Fruit fly (Drosophila melanogaster) whole organism, prepupa: Measurements from ENCODE around the gene SCCRO.

Source experiments
- Blimp-1 ChIP-seq: fragments of 200-800 bp; sonication (Bioruptor generic); optimal IDR thresholded peaks from 3 replicates; lab custom pipeline; 2017; ENCODE audit warnings: missing biosample characterization, missing genetic modification characterization, mild to moderate bottlenecking, moderate library complexity, missing genetic modification reagents
- CG10669 ChIP-seq: fragments of 200-800 bp; sonication (Bioruptor generic); optimal IDR thresholded peaks from 3 replicates; lab custom pipeline; 2018; ENCODE audit warnings: missing biosample characterization, mild to moderate bottlenecking, missing genetic modification characterization, moderate library complexity
- CG11762 ChIP-seq: fragments of 200-800 bp; sonication (Bioruptor generic); optimal IDR thresholded peaks from 3 replicates; lab custom pipeline; 2016; ENCODE audit warnings: missing biosample characterization, missing genetic modification characterization; ENCODE audit not compliant: insufficient read depth
- CG15336 ChIP-seq: fragments of 200-800 bp; sonication (Bioruptor generic); IDR thresholded peaks from 2 replicates; pipeline ENCODE4 v1.3.6; 2022; ENCODE audit warnings: missing biosample characterization, missing genetic modification characterization
- CG16779 ChIP-seq: fragments of 200-800 bp; sonication (Bioruptor generic); optimal IDR thresholded peaks from 3 replicates; lab custom pipeline; 2017; ENCODE audit warnings: missing biosample characterization, mild to moderate bottlenecking, missing genetic modification characterization
- CG3032 ChIP-seq: fragments of 200-800 bp; optimal IDR thresholded peaks from 2 replicates; lab custom pipeline; 2019; ENCODE audit warnings: missing biosample characterization, mild to moderate bottlenecking, missing genetic modification characterization, moderate library complexity
- CG32006 ChIP-seq: fragments of 200-800 bp; sonication (Bioruptor generic); optimal IDR thresholded peaks from 3 replicates; lab custom pipeline; 2017; ENCODE audit warnings: missing biosample characterization, mild to moderate bottlenecking, missing genetic modification characterization
- CG4318 ChIP-seq: fragments of 200-800 bp; sonication (Bioruptor generic); optimal IDR thresholded peaks from 3 replicates; lab custom pipeline; 2017; ENCODE audit warnings: missing biosample characterization, mild to moderate bottlenecking, missing genetic modification characterization
- CG6276 ChIP-seq: fragments of 200-800 bp; sonication (Bioruptor generic); optimal IDR thresholded peaks from 2 replicates; lab custom pipeline; 2017; ENCODE audit warnings: missing biosample characterization, mild to moderate bottlenecking, missing genetic modification characterization
- CG6792 ChIP-seq: fragments of 200-800 bp; sonication (Bioruptor generic); optimal IDR thresholded peaks from 3 replicates; lab custom pipeline; 2016; ENCODE audit warnings: missing biosample characterization, missing genetic modification characterization
- CG6854 ChIP-seq: fragments of 200-800 bp; sonication (Bioruptor generic); optimal IDR thresholded peaks from 2 replicates; lab custom pipeline; 2017; ENCODE audit warnings: missing biosample characterization, mild to moderate bottlenecking, missing genetic modification characterization
- CG7368 ChIP-seq: fragments of 200-800 bp; sonication (Bioruptor generic); optimal IDR thresholded peaks from 3 replicates; lab custom pipeline; 2016; ENCODE audit warnings: missing biosample characterization, missing genetic modification characterization
- CG8119 ChIP-seq: fragments of 200-800 bp; sonication (Bioruptor generic); IDR thresholded peaks from 3 replicates; pipeline ENCODE4 v1.3.6; 2022; ENCODE audit warnings: missing biosample characterization, missing genetic modification characterization
- CG8319 ChIP-seq: fragments of 200-800 bp; sonication (Bioruptor generic); optimal IDR thresholded peaks from 3 replicates; lab custom pipeline; 2016; ENCODE audit warnings: missing biosample characterization, missing genetic modification characterization
- Eip93F ChIP-seq: fragments of 200-800 bp; sonication (Bioruptor generic); optimal IDR thresholded peaks from 2 replicates; lab custom pipeline; 2016; ENCODE audit warnings: missing biosample characterization, mild to moderate bottlenecking, missing genetic modification characterization
- Ets96B ChIP-seq: fragments of 200-800 bp; optimal IDR thresholded peaks from 2 replicates; lab custom pipeline; 2019; ENCODE audit warnings: missing biosample characterization, mild to moderate bottlenecking, missing genetic modification characterization, moderate library complexity
- Gug ChIP-seq: fragments of 200-800 bp; sonication (Bioruptor generic); IDR thresholded peaks from 2 replicates; pipeline ENCODE4 v1.3.6; 2022; ENCODE audit warnings: missing biosample characterization, missing genetic modification characterization
- Hr38 ChIP-seq: sonication (Bioruptor generic); optimal IDR thresholded peaks from 2 replicates; lab custom pipeline; 2016; ENCODE audit warnings: missing biosample characterization, missing genetic modification characterization
- Hr39 ChIP-seq: fragments of 200-800 bp; sonication (Bioruptor generic); optimal IDR thresholded peaks from 2 replicates; lab custom pipeline; 2016; ENCODE audit warnings: missing biosample characterization, missing genetic modification characterization
- Hr4 ChIP-seq: fragments of 200-800 bp; sonication (Bioruptor generic); optimal IDR thresholded peaks from 3 replicates; lab custom pipeline; 2016; ENCODE audit warnings: missing biosample characterization, missing genetic modification characterization
- Smox ChIP-seq: fragments of 200-800 bp; sonication (Bioruptor generic); optimal IDR thresholded peaks from 3 replicates; lab custom pipeline; 2016; ENCODE audit warnings: missing biosample characterization, missing genetic modification characterization
- Sox102F ChIP-seq: fragments of 200-800 bp; sonication (Bioruptor generic); optimal IDR thresholded peaks from 2 replicates; lab custom pipeline; 2016; ENCODE audit warnings: missing biosample characterization, mild to moderate bottlenecking, missing genetic modification characterization
- Sox14 ChIP-seq: fragments of 200-800 bp; sonication (Bioruptor generic); optimal IDR thresholded peaks from 3 replicates; lab custom pipeline; 2016; ENCODE audit warnings: missing biosample characterization, missing genetic modification characterization
- Sox15 ChIP-seq: fragments of 200-800 bp; sonication (Bioruptor generic); optimal IDR thresholded peaks from 3 replicates; lab custom pipeline; 2016; ENCODE audit warnings: missing biosample characterization, missing genetic modification characterization
- achi ChIP-seq: fragments of 200-800 bp; sonication (Bioruptor generic); optimal IDR thresholded peaks from 3 replicates; lab custom pipeline; 2016; ENCODE audit warnings: missing biosample characterization, missing genetic modification characterization
- acj6 ChIP-seq: fragments of 200-800 bp; sonication (Bioruptor generic); optimal IDR thresholded peaks from 3 replicates; lab custom pipeline; 2016; ENCODE audit warnings: missing biosample characterization, missing genetic modification characterization
- eg ChIP-seq: fragments of 200-800 bp; sonication (Bioruptor generic); IDR thresholded peaks from 3 replicates; pipeline ENCODE4 v1.3.6; 2022; ENCODE audit warnings: missing biosample characterization, missing genetic modification characterization
- esn ChIP-seq: fragments of 200-800 bp; sonication (Bioruptor generic); optimal IDR thresholded peaks from 2 replicates; lab custom pipeline; 2016; ENCODE audit warnings: missing biosample characterization, mild to moderate bottlenecking, missing genetic modification characterization, moderate library complexity
- fkh ChIP-seq: fragments of 200-800 bp; sonication (Bioruptor generic); optimal IDR thresholded peaks from 3 replicates; lab custom pipeline; 2017; ENCODE audit warnings: missing biosample characterization, mild to moderate bottlenecking, missing genetic modification characterization, moderate library complexity
- lz ChIP-seq: fragments of 200-800 bp; sonication (Bioruptor generic); optimal IDR thresholded peaks from 3 replicates; lab custom pipeline; 2016; ENCODE audit warnings: missing biosample characterization, missing genetic modification characterization
- net ChIP-seq: fragments of 200-800 bp; sonication (Bioruptor generic); optimal IDR thresholded peaks from 3 replicates; lab custom pipeline; 2016; ENCODE audit warnings: missing biosample characterization, missing genetic modification characterization
- pdm3 ChIP-seq: fragments of 200-800 bp; sonication (Bioruptor generic); optimal IDR thresholded peaks from 3 replicates; lab custom pipeline; 2016; ENCODE audit warnings: missing biosample characterization, missing genetic modification characterization
- salr ChIP-seq, 2 experiments: fragments of 200-800 bp; sonication (Bioruptor generic); optimal IDR thresholded peaks; 3 replicates each; lab custom pipeline; 2016 to 2018; ENCODE audit warnings: missing biosample characterization in 2 of 2, missing genetic modification characterization in 2 of 2, mild to moderate bottlenecking in 1 of 2
- spab ChIP-seq: fragments of 200-800 bp; sonication (Bioruptor generic); optimal IDR thresholded peaks from 2 replicates; lab custom pipeline; 2017; ENCODE audit warnings: missing biosample characterization, mild to moderate bottlenecking, missing genetic modification characterization, missing genetic modification reagents
- ss ChIP-seq, 2 experiments: fragments of 200-800 bp; sonication (Bioruptor generic); optimal IDR thresholded peaks; 2 replicates in 1 of 2; 3 replicates in 1 of 2; lab custom pipeline; 2017 to 2018; ENCODE audit warnings: mild to moderate bottlenecking in 2 of 2, missing biosample characterization in 2 of 2, missing genetic modification characterization in 2 of 2, moderate library complexity in 1 of 2
- svp ChIP-seq: fragments of 200-800 bp; sonication (Bioruptor generic); peaks from one replicate; lab custom pipeline; 2016; ENCODE audit warnings: missing biosample characterization, missing genetic modification characterization
- topi ChIP-seq: fragments of 200-800 bp; sonication (Bioruptor generic); optimal IDR thresholded peaks from 3 replicates; lab custom pipeline; 2016; ENCODE audit warnings: missing biosample characterization, missing genetic modification characterization
- vri ChIP-seq: fragments of 200-800 bp; sonication (Bioruptor generic); optimal IDR thresholded peaks from 3 replicates; lab custom pipeline; 2016; ENCODE audit warnings: missing biosample characterization, mild to moderate bottlenecking, missing genetic modification characterization

Gene SCCRO

DNA sequence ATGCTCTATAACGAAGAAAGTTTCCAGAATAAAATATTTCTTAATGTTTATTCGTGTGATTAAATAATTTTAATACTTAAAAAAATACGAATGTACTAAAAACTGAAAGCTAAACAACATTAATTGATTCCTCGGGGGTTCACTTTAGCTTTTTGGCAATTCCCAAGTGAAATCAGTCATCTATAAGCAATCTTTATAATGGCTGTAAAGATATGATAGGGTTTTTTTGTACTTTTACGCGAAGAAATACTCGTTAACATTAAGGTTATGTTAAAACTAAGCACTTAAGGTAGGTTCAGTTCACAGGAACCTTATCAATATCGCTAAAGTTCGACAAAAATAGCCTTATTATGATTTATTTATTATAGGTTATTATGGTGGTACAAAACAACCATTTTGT, 43.3 kb upstream of the SCCRO start:
- no peak for TF ChIP-seq CG11762 (GFP tag; lab: Kevin White, UChicago)
- no peak for TF ChIP-seq CG10669 (GFP tag; lab: Kevin White, UChicago)
- TF ChIP-seq CG15336 (GFP tag; lab: Robert Waterston, UW): no peak
- no peak for TF ChIP-seq Smox (GFP tag; lab: Kevin White, UChicago)
- no peak for TF ChIP-seq CG32006 (GFP tag; lab: Kevin White, UChicago)
- TF ChIP-seq CG8319 (GFP tag; lab: Kevin White, UChicago): no peak
- no peak for TF ChIP-seq lz (GFP tag; lab: Kevin White, UChicago)
- no peak for TF ChIP-seq CG6792 (GFP tag; lab: Kevin White, UChicago)

DNA sequence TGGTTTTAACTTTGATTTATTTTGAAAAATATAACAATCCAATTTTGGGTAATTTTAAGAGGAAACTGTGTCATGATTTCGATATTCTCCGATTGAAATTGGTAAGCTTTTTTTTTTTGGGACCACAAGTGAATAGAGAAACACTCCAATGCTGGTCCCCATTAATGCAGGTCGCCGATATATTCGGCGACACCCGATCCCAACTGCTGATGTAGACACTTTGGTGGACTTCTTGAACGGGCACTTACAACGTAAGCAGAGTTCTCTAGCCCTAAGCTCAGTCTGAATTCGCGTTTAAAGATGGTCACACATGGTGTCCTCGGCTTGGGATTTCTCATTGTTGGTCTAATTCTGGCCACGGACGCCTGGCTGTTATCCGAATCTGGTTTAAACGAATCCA, 42.9 kb upstream of the SCCRO start, which contains the start of gene yellow-k:
Gene yellow-k (plus strand): TSS at position 301 of the 400 bp plus-strand sequence.
- TF ChIP-seq CG32006 (GFP tag; lab: Kevin White, UChicago) (no peak), CG6276 (GFP tag; lab: Kevin White, UChicago) (no peak), svp (no peak), Gug (GFP tag; lab: Robert Waterston, UW) (no peak), vri (no peak), spab (GFP tag; lab: Kevin White, UChicago) (no peak), CG6854 (GFP tag; lab: Kevin White, UChicago) (no peak), Sox15 (GFP tag; lab: Kevin White, UChicago) (no peak), Hr4 (no peak), CG4318 (GFP tag; lab: Kevin White, UChicago) (no peak), Sox102F (GFP tag; lab: Kevin White, UChicago) (no peak), eg (no peak), pdm3 (GFP tag; lab: Kevin White, UChicago) (no peak), acj6 (GFP tag; lab: Kevin White, UChicago) (no peak), Hr38 (GFP tag; lab: Kevin White, UChicago) (no peak), net (GFP tag; lab: Kevin White, UChicago) (no peak), ss (GFP tag; optimal IDR thresholded peaks at IDR 0.05; lab: Kevin White, UChicago) (no peak)
- TF ChIP-seq, all 60 proteins: peak for 0

DNA sequence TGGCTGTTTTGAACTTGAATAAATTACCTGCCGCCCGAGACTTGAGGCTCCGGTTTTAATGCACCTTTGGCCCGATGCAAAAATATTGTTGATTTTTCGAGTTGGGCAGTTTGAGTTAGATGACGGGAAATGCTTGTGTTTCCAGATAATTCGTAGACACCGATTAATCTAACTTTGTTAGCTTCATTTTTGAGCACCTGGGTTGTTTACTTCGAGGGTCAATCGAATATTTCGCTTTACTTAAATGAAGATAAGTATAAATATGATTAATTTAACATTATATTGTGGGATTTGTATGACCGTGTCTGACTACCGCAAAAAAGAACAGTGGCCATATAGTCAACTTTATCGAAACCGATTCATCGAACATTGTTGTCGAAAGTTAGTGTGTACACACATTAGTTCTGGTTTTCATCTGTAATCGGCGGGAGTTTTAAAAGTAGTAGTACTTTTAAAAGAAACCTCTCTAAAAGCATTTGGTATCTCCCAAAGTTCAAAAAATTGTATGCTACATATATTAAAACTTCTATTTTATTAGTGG, 39.4 kb upstream of the SCCRO start, which contains the start of gene CG7945:
Gene CG7945 (minus strand): TSS at position 332 of the 541 bp plus-strand sequence.
- peak; percentile 3 for TF ChIP-seq fkh (GFP tag; lab: Kevin White, UChicago)
- no peak for TF ChIP-seq ss (GFP tag; optimal IDR thresholded peaks at IDR 0.05; lab: Kevin White, UChicago)
- TF ChIP-seq Ets96B: no peak
- TF ChIP-seq CG6276 (GFP tag; lab: Kevin White, UChicago): no peak
- TF ChIP-seq vri: peak; percentile 24
- peak; percentile 7 for TF ChIP-seq Eip93F (GFP tag; lab: Kevin White, UChicago)

DNA sequence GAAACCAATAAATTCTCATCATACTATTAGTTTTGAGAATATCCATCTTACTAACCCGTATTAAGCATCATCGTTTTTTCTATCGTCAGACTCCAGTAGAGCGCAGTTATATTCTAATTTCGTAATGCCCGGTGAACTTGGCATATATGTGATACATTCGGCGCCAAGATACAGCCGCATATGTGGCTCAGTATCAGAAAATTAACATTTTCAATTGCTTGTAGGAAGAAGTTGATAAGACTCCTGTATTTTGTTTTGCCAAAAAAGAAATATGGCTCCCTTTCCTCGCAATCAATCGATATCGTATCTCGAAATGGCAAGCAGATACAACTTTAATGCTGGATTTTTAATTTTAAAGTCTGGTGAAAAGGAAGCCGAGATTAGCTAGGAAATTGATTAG, 38.1 kb upstream of the SCCRO start, which contains the start of gene CG33986:
Gene CG33986 (minus strand): TSS at position 101 of the 400 bp plus-strand sequence.
- TF ChIP-seq Hr39 (GFP tag; lab: Kevin White, UChicago) (no peak), CG7368 (no peak), achi (GFP tag; lab: Kevin White, UChicago) (no peak), fkh (GFP tag; lab: Kevin White, UChicago) (no peak), Blimp-1 (no peak), CG6792 (GFP tag; lab: Kevin White, UChicago) (no peak), topi (GFP tag; lab: Kevin White, UChicago) (no peak), CG16779 (tag; lab: Kevin White, UChicago) (no peak), svp (no peak), salr (GFP tag; optimal IDR thresholded peaks at IDR 0.05; lab: Kevin White, UChicago) (no peak), CG6854 (GFP tag; lab: Kevin White, UChicago) (no peak), CG8119 (GFP tag; lab: Robert Waterston, UW) (no peak), esn (GFP tag; lab: Kevin White, UChicago) (no peak), CG3032 (no peak), Sox14 (GFP tag; lab: Kevin White, UChicago) (no peak)
